Worm (Caenorhabditis elegans) whole organism, L4 larva: ENCODE data around the gene F31E3.2.

ENCODE experiments used
- F10B5.3 ChIP-seq: sonication (generic microtip); optimal IDR thresholded peaks from 2 replicates; lab custom pipeline; 2016; ENCODE audit warnings: mild to moderate bottlenecking, missing genetic modification characterization, missing compliant biosample characterization
- F26F4.8 ChIP-seq: fragments of 200-800 bp; sonication (Bioruptor generic); conservative IDR thresholded peaks from 2 replicates; pipeline ENCODE4 v1.3.6; 2022; ENCODE audit warnings: missing genetic modification characterization, missing compliant biosample characterization
- F37D6.2 ChIP-seq: sonication (generic microtip); optimal IDR thresholded peaks from 2 replicates; lab custom pipeline; 2016; ENCODE audit warnings: mild to moderate bottlenecking, missing genetic modification characterization, missing compliant biosample characterization
- R02D3.7 ChIP-seq: fragments of 150-350 bp; sonication (generic microtip); optimal IDR thresholded peaks from 3 replicates; lab custom pipeline; 2014; ENCODE audit warnings: missing biosample characterization, missing genetic modification characterization
- T26A8.4 ChIP-seq: fragments of 200-800 bp; sonication (Bioruptor generic); IDR thresholded peaks from 2 replicates; pipeline ENCODE4 v1.3.6; 2022; ENCODE audit warnings: missing genetic modification characterization, missing compliant biosample characterization
- Y48G9A.11 ChIP-seq: fragments of 200-800 bp; sonication (Bioruptor generic); IDR thresholded peaks from 2 replicates; pipeline ENCODE4 v1.3.6; 2022; ENCODE audit warnings: missing genetic modification reagents, missing genetic modification characterization, missing compliant biosample characterization
- ZK546.5 ChIP-seq, 2 experiments: sonication (generic microtip); optimal IDR thresholded peaks; 2 replicates each; lab custom pipeline; 2017; ENCODE audit warnings: missing biosample characterization in 2 of 2, missing genetic modification characterization in 2 of 2
- aha-1 ChIP-seq: fragments of 150-350 bp; peaks from one replicate; lab custom pipeline; 2014; ENCODE audit warnings: missing biosample characterization, missing genetic modification characterization
- aly-2 ChIP-seq: sonication (generic microtip); optimal IDR thresholded peaks from 2 replicates; lab custom pipeline; 2018; ENCODE audit warnings: missing biosample characterization, missing genetic modification characterization
- ama-1 ChIP-seq: fragments of 150-350 bp; optimal IDR thresholded peaks from 2 replicates; lab custom pipeline; 2014; ENCODE audit warnings: inconsistent platforms, mixed read lengths
- ceh-28 ChIP-seq: fragments of 150-350 bp; optimal IDR thresholded peaks from 2 replicates; lab custom pipeline; 2014; ENCODE audit warnings: missing biosample characterization, missing genetic modification reagents, missing genetic modification characterization
- ceh-44 ChIP-seq: fragments of 200-800 bp; sonication (Bioruptor generic); IDR thresholded peaks from 2 replicates; pipeline ENCODE4 v1.3.6; 2022; ENCODE audit warnings: missing genetic modification reagents, missing genetic modification characterization, missing compliant biosample characterization
- ceh-82 ChIP-seq: sonication (generic microtip); optimal IDR thresholded peaks from 2 replicates; lab custom pipeline; 2017; ENCODE audit warnings: missing biosample characterization, missing genetic modification characterization
- cey-2 ChIP-seq: sonication (generic microtip); optimal IDR thresholded peaks from 3 replicates; lab custom pipeline; 2017; ENCODE audit warnings: missing genetic modification characterization, mild to moderate bottlenecking, missing compliant biosample characterization, antibody characterized with exemption, borderline replicate concordance; ENCODE audit not compliant: insufficient read depth
- daf-12 ChIP-seq: fragments of 150-350 bp; optimal IDR thresholded peaks from 2 replicates; lab custom pipeline; 2014; ENCODE audit warnings: missing biosample characterization, missing genetic modification reagents, missing genetic modification characterization
- daf-16 ChIP-seq, 3 experiments: sonication (generic microtip); optimal IDR thresholded peaks; 2 replicates each; lab custom pipeline; 2016 to 2017; ENCODE audit warnings: missing genetic modification characterization in 3 of 3, missing genetic modification reagents in 3 of 3, mild to moderate bottlenecking in 2 of 3, missing compliant biosample characterization in 2 of 3, missing biosample characterization in 1 of 3, moderate library complexity in 1 of 3
- daf-19 ChIP-seq: fragments of 200-800 bp; sonication (Bioruptor generic); conservative IDR thresholded peaks from 2 replicates; pipeline ENCODE4 v1.3.6; 2022; ENCODE audit warnings: missing genetic modification characterization, missing compliant biosample characterization
- daf-8 ChIP-seq: fragments of 200-800 bp; sonication (Bioruptor generic); IDR thresholded peaks from 2 replicates; pipeline ENCODE4 v1.3.6; 2022; ENCODE audit warnings: missing genetic modification characterization, missing compliant biosample characterization
- dmd-8 ChIP-seq: fragments of 200-800 bp; sonication (Bioruptor generic); IDR thresholded peaks from 2 replicates; pipeline ENCODE4 v1.3.6; 2022; ENCODE audit warnings: missing genetic modification characterization, missing compliant biosample characterization
- duxl-1 ChIP-seq: sonication (generic microtip); optimal IDR thresholded peaks from 2 replicates; lab custom pipeline; 2016; ENCODE audit warnings: mild to moderate bottlenecking, missing genetic modification characterization, moderate library complexity, missing compliant biosample characterization; ENCODE audit not compliant: poor library complexity
- dve-1 ChIP-seq: sonication (generic microtip); optimal IDR thresholded peaks from 2 replicates; lab custom pipeline; 2017; ENCODE audit warnings: antibody characterized with exemption, mild to moderate bottlenecking, missing genetic modification characterization, missing compliant biosample characterization; ENCODE audit not compliant: insufficient read depth
- egl-27 ChIP-seq: sonication (generic microtip); optimal IDR thresholded peaks from 3 replicates; lab custom pipeline; 2017; ENCODE audit warnings: missing biosample characterization, missing genetic modification reagents, missing genetic modification characterization
- egl-43 ChIP-seq: fragments of 200-800 bp; sonication (Bioruptor generic); IDR thresholded peaks from 2 replicates; pipeline ENCODE4 v1.3.6; 2022; ENCODE audit warnings: missing genetic modification reagents, missing genetic modification characterization, missing compliant biosample characterization
- hlh-11 ChIP-seq: fragments of 200-800 bp; sonication (Bioruptor generic); optimal IDR thresholded peaks from 2 replicates; lab custom pipeline; 2018; ENCODE audit warnings: mild to moderate bottlenecking, missing genetic modification characterization, missing compliant biosample characterization
- hlh-30 ChIP-seq: sonication (generic microtip); optimal IDR thresholded peaks from 2 replicates; lab custom pipeline; 2017; ENCODE audit warnings: antibody characterized with exemption, mild to moderate bottlenecking, missing genetic modification characterization, missing compliant biosample characterization; ENCODE audit not compliant: insufficient read depth
- hmg-1.1 ChIP-seq: fragments of 200-800 bp; sonication (Bioruptor generic); IDR thresholded peaks from 2 replicates; pipeline ENCODE4 v1.3.6; 2022; ENCODE audit warnings: missing genetic modification reagents, missing genetic modification characterization, missing compliant biosample characterization
- lim-7 ChIP-seq: fragments of 200-800 bp; sonication (Bioruptor generic); IDR thresholded peaks from 2 replicates; pipeline ENCODE4 v1.3.6; 2022; ENCODE audit warnings: missing genetic modification characterization, missing compliant biosample characterization
- lin-13 ChIP-seq: fragments of 150-350 bp; optimal IDR thresholded peaks from 2 replicates; lab custom pipeline; 2014; ENCODE audit warnings: missing biosample characterization, missing genetic modification reagents, missing genetic modification characterization
- lin-15B ChIP-seq: fragments of 150-350 bp; sonication (generic microtip); optimal IDR thresholded peaks from 3 replicates; lab custom pipeline; 2014; ENCODE audit warnings: missing biosample characterization, missing genetic modification characterization
- lin-29 ChIP-seq: fragments of 200-800 bp; sonication (Bioruptor generic); IDR thresholded peaks from 2 replicates; pipeline ENCODE4 v1.3.6; 2022; ENCODE audit warnings: missing genetic modification reagents, missing genetic modification characterization, missing compliant biosample characterization
- lin-39 ChIP-seq: fragments of 150-350 bp; optimal IDR thresholded peaks from 2 replicates; lab custom pipeline; 2014; ENCODE audit warnings: missing biosample characterization, missing genetic modification reagents, missing genetic modification characterization
- lir-3 ChIP-seq: sonication (generic microtip); optimal IDR thresholded peaks from 2 replicates; lab custom pipeline; 2016; ENCODE audit warnings: mild to moderate bottlenecking, missing genetic modification characterization, missing compliant biosample characterization
- lsy-2 ChIP-seq, 2 experiments: fragments of 150-350 bp in 1 of 2; sonication (generic microtip) in 1 of 2; optimal IDR thresholded peaks; 2 replicates each; lab custom pipeline; 2014 to 2017; ENCODE audit warnings: missing biosample characterization in 2 of 2, missing genetic modification characterization in 2 of 2
- mdt-29 ChIP-seq: fragments of 200-800 bp; sonication (Bioruptor generic); IDR thresholded peaks from 2 replicates; pipeline ENCODE4 v1.3.6; 2022; ENCODE audit warnings: missing genetic modification reagents, missing genetic modification characterization, missing compliant biosample characterization
- mes-2 ChIP-seq: sonication (generic microtip); optimal IDR thresholded peaks from 2 replicates; lab custom pipeline; 2016; ENCODE audit warnings: missing genotype, mild to moderate bottlenecking, missing genetic modification characterization, missing compliant biosample characterization; ENCODE audit not compliant: poor library complexity, severe bottlenecking
- mxl-3 ChIP-seq: fragments of 200-800 bp; sonication (Bioruptor generic); optimal IDR thresholded peaks from 2 replicates; lab custom pipeline; 2018; ENCODE audit warnings: mild to moderate bottlenecking, missing genetic modification characterization, missing compliant biosample characterization
- nhr-111 ChIP-seq: fragments of 200-800 bp; sonication (Bioruptor generic); optimal IDR thresholded peaks from 2 replicates; lab custom pipeline; 2018; ENCODE audit warnings: mild to moderate bottlenecking, missing genetic modification characterization, missing compliant biosample characterization
- nhr-237 ChIP-seq: sonication (generic microtip); optimal IDR thresholded peaks from 2 replicates; lab custom pipeline; 2017; ENCODE audit warnings: missing biosample characterization, missing genetic modification characterization
- nhr-28 ChIP-seq: fragments of 150-350 bp; optimal IDR thresholded peaks from 2 replicates; lab custom pipeline; 2014; ENCODE audit warnings: missing biosample characterization, missing genetic modification characterization
- nhr-41 ChIP-seq: fragments of 200-800 bp; sonication (Bioruptor generic); IDR thresholded peaks from 2 replicates; pipeline ENCODE4 v1.3.6; 2022; ENCODE audit warnings: missing genetic modification reagents, missing genetic modification characterization, missing compliant biosample characterization
- nhr-42 ChIP-seq: fragments of 200-800 bp; sonication (Bioruptor generic); IDR thresholded peaks from 2 replicates; pipeline ENCODE4 v1.3.6; 2022; ENCODE audit warnings: missing genetic modification characterization, missing compliant biosample characterization
- nhr-6 ChIP-seq: fragments of 150-350 bp; optimal IDR thresholded peaks from 2 replicates; lab custom pipeline; 2014; ENCODE audit warnings: missing biosample characterization, missing genetic modification characterization
- pha-4 ChIP-seq, 2 experiments: fragments of 150-350 bp in 1 of 2; fragments of 200-800 bp in 1 of 2; sonication (Bioruptor generic) in 1 of 2; IDR thresholded peaks in 1 of 2; optimal IDR thresholded peaks in 1 of 2; 2 replicates each; pipeline versions ENCODE4 v1.3.6 to Lab custom; 2014 to 2022; ENCODE audit warnings: missing genetic modification characterization in 2 of 2, missing genetic modification reagents in 2 of 2, missing biosample characterization in 1 of 2, missing compliant biosample characterization in 1 of 2
- set-16 ChIP-seq: fragments of 200-800 bp; sonication (Bioruptor generic); IDR thresholded peaks from 2 replicates; pipeline ENCODE4 v1.3.6; 2022; ENCODE audit warnings: missing genetic modification reagents, missing genetic modification characterization, missing compliant biosample characterization
- snpc-1.2 ChIP-seq: fragments of 200-800 bp; sonication (Bioruptor generic); IDR thresholded peaks from 2 replicates; pipeline ENCODE4 v1.3.6; 2022; ENCODE audit warnings: missing genetic modification reagents, missing genetic modification characterization, missing compliant biosample characterization
- spr-3 ChIP-seq: fragments of 200-800 bp; sonication (Bioruptor generic); optimal IDR thresholded peaks from 2 replicates; lab custom pipeline; 2018; ENCODE audit warnings: mild to moderate bottlenecking, missing genetic modification characterization, missing compliant biosample characterization
- unc-130 ChIP-seq: sonication (generic microtip); optimal IDR thresholded peaks from 2 replicates; lab custom pipeline; 2016; ENCODE audit warnings: missing genetic modification reagents, missing genetic modification characterization, missing compliant biosample characterization
- vab-7 ChIP-seq: fragments of 200-800 bp; sonication (Bioruptor generic); IDR thresholded peaks from 2 replicates; pipeline ENCODE4 v1.3.6; 2022; ENCODE audit warnings: missing genetic modification reagents, missing genetic modification characterization, missing compliant biosample characterization
- zfp-2 ChIP-seq: sonication (generic microtip); optimal IDR thresholded peaks from 2 replicates; lab custom pipeline; 2016; ENCODE audit warnings: mild to moderate bottlenecking, missing genetic modification characterization, missing compliant biosample characterization
- zip-2 ChIP-seq: fragments of 150-350 bp; optimal IDR thresholded peaks from 2 replicates; lab custom pipeline; 2014; ENCODE audit warnings: missing biosample characterization, missing genetic modification characterization
- ztf-7 ChIP-seq: fragments of 150-350 bp; optimal IDR thresholded peaks from 2 replicates; lab custom pipeline; 2014; ENCODE audit warnings: missing biosample characterization, missing genetic modification characterization

The F31E3.2 gene

DNA sequence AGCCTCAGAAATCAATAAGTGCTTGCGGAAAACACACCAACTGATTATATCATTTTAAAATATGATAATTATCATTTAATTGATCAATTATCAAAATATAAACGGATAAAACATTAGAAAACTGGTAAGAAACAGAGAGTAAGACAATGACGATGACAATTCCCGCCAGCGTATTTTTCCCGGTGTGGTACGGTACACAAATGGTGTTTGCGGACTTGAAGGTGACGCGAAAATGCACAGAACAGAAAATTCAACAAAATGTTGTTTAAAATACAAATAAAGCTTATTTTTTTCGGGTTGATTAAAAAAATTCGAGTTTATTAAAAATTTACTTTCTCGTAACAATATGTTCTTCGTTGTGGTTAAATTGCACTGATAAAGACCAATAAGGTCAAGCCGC, 12.6 kb upstream of the F31E3.2 start:
- TF ChIP-seq lin-13 (peak; percentile 2), nhr-6 (tag; lab: Kevin White, UChicago) (no peak), lin-15B (tag; lab: Kevin White, UChicago) (no peak), ZK546.5 (tag; optimal IDR thresholded peaks at IDR 0.05; lab: Kevin White, UChicago) (no peak), ztf-7 (tag; lab: Kevin White, UChicago) (no peak), nhr-28 (no peak), spr-3 (no peak), dmd-8 (GFP tag; lab: Robert Waterston, UW) (no peak), vab-7 (GFP tag; lab: Robert Waterston, UW) (no peak), egl-27 (tag; lab: Kevin White, UChicago) (no peak), nhr-237 (tag; lab: Kevin White, UChicago) (no peak), lir-3 (tag; lab: Kevin White, UChicago) (no peak), ceh-82 (tag; lab: Kevin White, UChicago) (no peak), daf-12 (tag; lab: Kevin White, UChicago) (no peak), hlh-11 (tag; lab: Kevin White, UChicago) (no peak), mxl-3 (GFP tag; lab: Kevin White, UChicago) (no peak), ama-1 (lab: Kevin White, UChicago) (no peak), lsy-2 (tag; optimal IDR thresholded peaks at IDR 0.05; lab: Kevin White, UChicago) (peak; percentile 57 to 98), ceh-28 (tag; lab: Kevin White, UChicago) (no peak), daf-16 (GFP tag; optimal IDR thresholded peaks at IDR 0.05; lab: Kevin White, UChicago) (no peak), daf-16 (tag; optimal IDR thresholded peaks at IDR 0.05; lab: Kevin White, UChicago) (peak; percentile 36), duxl-1 (tag; lab: Kevin White, UChicago) (no peak), F37D6.2 (tag; lab: Kevin White, UChicago) (no peak), dve-1 (tag; lab: Kevin White, UChicago) (peak; percentile 57), nhr-111 (GFP tag; lab: Kevin White, UChicago) (no peak), lin-29 (GFP tag; lab: Robert Waterston, UW) (no peak), nhr-42 (GFP tag; lab: Robert Waterston, UW) (no peak), Y48G9A.11 (GFP tag; lab: Robert Waterston, UW) (peak; percentile 63; the same call in 1 of the 2 replicates), hlh-30 (tag; lab: Kevin White, UChicago) (peak; percentile 5), nhr-41 (GFP tag; lab: Robert Waterston, UW) (no peak), set-16 (GFP tag; lab: Robert Waterston, UW) (no peak), daf-19 (GFP tag; lab: Robert Waterston, UW) (no peak), R02D3.7 (no peak), mes-2 (peak; percentile 53), lin-39 (tag; lab: Kevin White, UChicago) (no peak), ceh-44 (GFP tag; lab: Robert Waterston, UW) (no peak), egl-43 (GFP tag; lab: Robert Waterston, UW) (no peak), daf-8 (GFP tag; lab: Robert Waterston, UW) (no peak), hmg-1.1 (GFP tag; lab: Robert Waterston, UW) (peak; percentile 28; the same call in 1 of the 2 replicates), pha-4 (GFP tag; IDR thresholded peaks at IDR 0.05; lab: Robert Waterston, UW) (no peak), pha-4 (tag; optimal IDR thresholded peaks at IDR 0.05; lab: Kevin White, UChicago) (no peak), snpc-1.2 (GFP tag; lab: Robert Waterston, UW) (no peak), T26A8.4 (no peak), zip-2 (no peak), aly-2 (no peak), F10B5.3 (tag; lab: Kevin White, UChicago) (no peak), zfp-2 (no peak), mdt-29 (GFP tag; lab: Robert Waterston, UW) (no peak), aha-1 (peak; percentile 60), lim-7 (no peak), cey-2 (no peak), unc-130 (GFP tag; lab: Kevin White, UChicago) (peak; percentile 77), F26F4.8 (no peak)
